Worm (Caenorhabditis elegans) whole organism, L4/young adult: ENCODE measurements around the gene npp-20.

Experiments used
- dao-5 ChIP-seq: sonication (generic microtip); optimal IDR thresholded peaks from 2 replicates; lab custom pipeline; 2016; ENCODE audit warnings: missing genotype, missing genetic modification characterization, moderate library complexity, missing compliant biosample characterization
- him-1 ChIP-seq: sonication (generic microtip); optimal IDR thresholded peaks from 2 replicates; lab custom pipeline; 2016; ENCODE audit warnings: missing genotype, missing genetic modification reagents, missing genetic modification characterization, missing compliant biosample characterization

DNA sequence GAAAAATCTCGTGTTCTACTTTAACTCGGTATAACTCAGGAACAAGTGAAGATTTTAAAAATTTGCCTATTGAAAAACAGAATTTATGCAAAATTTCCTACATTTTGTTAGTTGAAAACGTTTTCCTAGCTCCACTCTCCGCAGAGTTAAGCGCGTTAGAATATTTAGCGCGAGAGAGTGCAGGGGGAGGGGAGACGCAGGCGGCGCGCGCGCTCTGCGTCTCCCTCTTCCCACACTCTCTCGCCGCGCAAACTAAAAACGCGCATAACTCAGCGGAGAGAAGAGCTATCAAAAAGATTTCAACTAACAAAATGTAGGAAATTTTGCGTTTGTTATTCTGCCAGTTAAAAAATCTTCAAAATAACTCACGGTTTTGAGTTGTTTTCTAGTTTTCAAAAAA, 23.7 kb downstream of the npp-20 start:
- TF ChIP-seq him-1 (tag; lab: Kevin White, UChicago): no peak
- no peak for TF ChIP-seq dao-5
